Fruit fly (Drosophila melanogaster) whole organism, embryonic: ENCODE measurements around the gene Phae1.

Experiments used
- Atf3 ChIP-seq: fragments of 200-800 bp; sonication (Bioruptor generic); optimal IDR thresholded peaks from 3 replicates; lab custom pipeline; 2016; ENCODE audit warnings: missing biosample characterization, missing genetic modification characterization
- B-H2 ChIP-seq: fragments of 200-800 bp; sonication (Bioruptor generic); optimal IDR thresholded peaks from 2 replicates; lab custom pipeline; 2018; ENCODE audit warnings: missing biosample characterization, mild to moderate bottlenecking, missing genetic modification characterization
- Bgb ChIP-seq: fragments of 200-800 bp; sonication (Bioruptor generic); IDR thresholded peaks from 2 replicates; pipeline ENCODE4 v1.3.6; 2022; ENCODE audit warnings: missing biosample characterization, missing genetic modification characterization; ENCODE audit not compliant: partially characterized antibody
- CG10147 ChIP-seq: fragments of 200-800 bp; sonication (Bioruptor generic); optimal IDR thresholded peaks from 2 replicates; lab custom pipeline; 2019; ENCODE audit warnings: missing biosample characterization, mild to moderate bottlenecking, missing genetic modification characterization, moderate library complexity
- CG1024 ChIP-seq: fragments of 200-800 bp; sonication (Bioruptor generic); IDR thresholded peaks from 2 replicates; pipeline ENCODE4 v1.3.6; 2022; ENCODE audit warnings: missing biosample characterization, missing genetic modification characterization
- CG10979 ChIP-seq: fragments of 200-800 bp; sonication (Bioruptor generic); optimal IDR thresholded peaks from 2 replicates; lab custom pipeline; 2018; ENCODE audit warnings: missing biosample characterization, mild to moderate bottlenecking, missing genetic modification characterization, moderate library complexity
- CG11456 ChIP-seq: fragments of 200-800 bp; sonication (Bioruptor generic); IDR thresholded peaks from 3 replicates; pipeline ENCODE4 v1.3.6; 2022; ENCODE audit warnings: missing biosample characterization, missing genetic modification characterization
- CG11695 ChIP-seq: fragments of 200-800 bp; sonication (Bioruptor generic); IDR thresholded peaks from 3 replicates; pipeline ENCODE4 v1.3.6; 2022; ENCODE audit warnings: missing biosample characterization, missing genetic modification characterization
- CG12236 ChIP-seq: fragments of 200-800 bp; sonication (Bioruptor generic); optimal IDR thresholded peaks from 2 replicates; lab custom pipeline; 2016; ENCODE audit warnings: missing biosample characterization, missing genetic modification characterization
- CG1233 ChIP-seq: fragments of 200-800 bp; sonication (Bioruptor generic); optimal IDR thresholded peaks from 4 replicates; lab custom pipeline; 2018; ENCODE audit warnings: missing biosample characterization, mild to moderate bottlenecking, missing genetic modification characterization
- CG12769 ChIP-seq: fragments of 200-800 bp; sonication (Bioruptor generic); optimal IDR thresholded peaks from 2 replicates; lab custom pipeline; 2019; ENCODE audit warnings: missing biosample characterization, mild to moderate bottlenecking, missing genetic modification characterization, moderate library complexity
- CG12942 ChIP-seq: fragments of 200-800 bp; sonication (Bioruptor generic); optimal IDR thresholded peaks from 3 replicates; lab custom pipeline; 2016; ENCODE audit warnings: missing biosample characterization, missing genetic modification characterization
- CG13296 ChIP-seq: fragments of 200-800 bp; sonication (Bioruptor generic); optimal IDR thresholded peaks from 3 replicates; lab custom pipeline; 2018; ENCODE audit warnings: missing biosample characterization, mild to moderate bottlenecking, missing genetic modification characterization
- CG13624 ChIP-seq: fragments of 200-800 bp; sonication (Bioruptor generic); optimal IDR thresholded peaks from 2 replicates; lab custom pipeline; 2016; ENCODE audit warnings: missing biosample characterization, missing genetic modification characterization
- CG1647 ChIP-seq: fragments of 200-800 bp; sonication (Bioruptor generic); optimal IDR thresholded peaks from 3 replicates; lab custom pipeline; 2016; ENCODE audit warnings: missing biosample characterization, missing genetic modification characterization
- CG16863 ChIP-seq: fragments of 200-800 bp; sonication (Bioruptor generic); optimal IDR thresholded peaks from 3 replicates; lab custom pipeline; 2016; ENCODE audit warnings: missing biosample characterization, missing genetic modification characterization
- CG2712 ChIP-seq: fragments of 200-800 bp; optimal IDR thresholded peaks from 3 replicates; lab custom pipeline; 2019; ENCODE audit warnings: missing biosample characterization, mild to moderate bottlenecking, missing genetic modification characterization, moderate library complexity
- CG34376 ChIP-seq: fragments of 200-800 bp; sonication (Bioruptor generic); optimal IDR thresholded peaks from 2 replicates; lab custom pipeline; 2018; ENCODE audit warnings: missing biosample characterization, mild to moderate bottlenecking, missing genetic modification characterization
- CG42726 ChIP-seq: fragments of 200-800 bp; sonication (Bioruptor generic); IDR thresholded peaks from 2 replicates; pipeline ENCODE4 v1.3.6; 2022; ENCODE audit warnings: missing biosample characterization, missing genetic modification characterization; ENCODE audit not compliant: partially characterized antibody
- CG6683 ChIP-seq: fragments of 200-800 bp; sonication (Bioruptor generic); optimal IDR thresholded peaks from 2 replicates; lab custom pipeline; 2017; ENCODE audit warnings: missing biosample characterization, mild to moderate bottlenecking, missing genetic modification characterization, missing genetic modification reagents
- CG8388 ChIP-seq: fragments of 200-800 bp; sonication (Bioruptor generic); optimal IDR thresholded peaks from 2 replicates; lab custom pipeline; 2019; ENCODE audit warnings: missing biosample characterization, mild to moderate bottlenecking, missing genetic modification characterization, moderate library complexity
- CG9817 ChIP-seq: fragments of 200-800 bp; sonication (Bioruptor generic); optimal IDR thresholded peaks from 2 replicates; lab custom pipeline; 2018; ENCODE audit warnings: missing biosample characterization, mild to moderate bottlenecking, missing genetic modification characterization, moderate library complexity
- CG9932 ChIP-seq: fragments of 200-800 bp; sonication (Bioruptor generic); IDR thresholded peaks from 2 replicates; pipeline ENCODE4 v1.3.6; 2022; ENCODE audit warnings: missing biosample characterization, missing genetic modification characterization
- E2f1 ChIP-seq: fragments of 200-800 bp; sonication (Bioruptor generic); IDR thresholded peaks from 2 replicates; pipeline ENCODE4 v1.3.6; 2022; ENCODE audit warnings: missing biosample characterization, missing genetic modification characterization
- E2f2 ChIP-seq: fragments of 200-800 bp; sonication (Bioruptor generic); IDR thresholded peaks from 2 replicates; pipeline ENCODE4 v1.3.6; 2022; ENCODE audit warnings: missing biosample characterization, missing genetic modification characterization
- Ets65A ChIP-seq: fragments of 200-800 bp; sonication (Bioruptor generic); peaks from one replicate; lab custom pipeline; 2016; ENCODE audit warnings: missing biosample characterization, missing genetic modification characterization
- HLHmδ ChIP-seq: fragments of 200-800 bp; sonication (Bioruptor generic); optimal IDR thresholded peaks from 2 replicates; lab custom pipeline; 2018; ENCODE audit warnings: missing biosample characterization, mild to moderate bottlenecking, missing genetic modification characterization, moderate library complexity
- Hr78 ChIP-seq, 2 experiments: fragments of 200-800 bp in 1 of 2; fragments of >200 bp in 1 of 2; sonication (Bioruptor generic) in 1 of 2; optimal IDR thresholded peaks; 2 replicates each; lab custom pipeline; 2017 to 2019; ENCODE audit warnings: missing biosample characterization in 2 of 2, missing genetic modification characterization in 2 of 2, mild to moderate bottlenecking in 1 of 2, moderate library complexity in 1 of 2
- Nf-YC ChIP-seq: fragments of 200-800 bp; optimal IDR thresholded peaks from 3 replicates; lab custom pipeline; 2019; ENCODE audit warnings: missing biosample characterization, mild to moderate bottlenecking, missing genetic modification characterization, moderate library complexity
- Ravus ChIP-seq: fragments of 200-800 bp; sonication (Bioruptor generic); IDR thresholded peaks from 2 replicates; pipeline ENCODE4 v1.3.6; 2022; ENCODE audit warnings: missing biosample characterization, missing genetic modification characterization
- Usf ChIP-seq: fragments of 200-800 bp; sonication (Bioruptor generic); optimal IDR thresholded peaks from 2 replicates; lab custom pipeline; 2017; ENCODE audit warnings: missing genotype, missing biosample characterization, missing genetic modification characterization
- al ChIP-seq: fragments of 200-800 bp; sonication (Bioruptor generic); IDR thresholded peaks from 2 replicates; pipeline ENCODE4 v1.3.6; 2022; ENCODE audit warnings: missing biosample characterization, missing genetic modification characterization
- cad ChIP-seq: fragments of >200 bp; optimal IDR thresholded peaks from 2 replicates; lab custom pipeline; 2017; ENCODE audit warnings: missing biosample characterization, missing genetic modification characterization
- caup ChIP-seq: fragments of 200-800 bp; sonication (Bioruptor generic); optimal IDR thresholded peaks from 3 replicates; lab custom pipeline; 2017; ENCODE audit warnings: missing biosample characterization, mild to moderate bottlenecking, missing genetic modification characterization, moderate library complexity; ENCODE audit not compliant: severe bottlenecking
- chif ChIP-seq, 2 experiments: fragments of 200-800 bp; sonication (Bioruptor generic); optimal IDR thresholded peaks; 3 replicates each; lab custom pipeline; 2016; ENCODE audit warnings: missing biosample characterization in 2 of 2, missing genetic modification characterization in 2 of 2
- danr ChIP-seq: fragments of 200-800 bp; sonication (Bioruptor generic); IDR thresholded peaks from 2 replicates; pipeline ENCODE4 v1.3.6; 2022; ENCODE audit warnings: missing biosample characterization, missing genetic modification characterization
- disco-r ChIP-seq: fragments of 200-800 bp; sonication (Bioruptor generic); optimal IDR thresholded peaks from 2 replicates; lab custom pipeline; 2016; ENCODE audit warnings: missing biosample characterization, missing genetic modification characterization
- fd3F ChIP-seq: fragments of 200-800 bp; sonication (Bioruptor generic); optimal IDR thresholded peaks from 2 replicates; lab custom pipeline; 2018; ENCODE audit warnings: missing biosample characterization, mild to moderate bottlenecking, missing genetic modification characterization, moderate library complexity
- gro ChIP-seq: fragments of 200-800 bp; sonication (Bioruptor generic); optimal IDR thresholded peaks from 2 replicates; lab custom pipeline; 2016; ENCODE audit warnings: missing biosample characterization, missing genetic modification characterization
- klu ChIP-seq: fragments of 200-800 bp; sonication (Bioruptor generic); IDR thresholded peaks from 2 replicates; pipeline ENCODE4 v1.3.6; 2022; ENCODE audit warnings: missing biosample characterization, missing genetic modification characterization
- pita ChIP-seq: fragments of 200-800 bp; sonication (Bioruptor generic); optimal IDR thresholded peaks from 2 replicates; lab custom pipeline; 2017; ENCODE audit warnings: missing biosample characterization, mild to moderate bottlenecking, missing genetic modification characterization
- prd ChIP-seq, 3 experiments: fragments of >200 bp in 2 of 3; fragments of 200-800 bp in 1 of 3; sonication (Bioruptor generic) in 1 of 3; optimal IDR thresholded peaks in 2 of 3; IDR thresholded peaks in 1 of 3; 2 replicates in 2 of 3; 3 replicates in 1 of 3; pipeline versions ENCODE4 v1.3.6 to Lab custom; 2017 to 2022; ENCODE audit warnings: missing biosample characterization in 1 of 3, missing genetic modification characterization in 1 of 3
- sc ChIP-seq, 3 experiments: fragments of >200 bp in 2 of 3; fragments of 200-800 bp in 1 of 3; sonication (Bioruptor generic) in 1 of 3; optimal IDR thresholded peaks; 2 replicates in 2 of 3; 3 replicates in 1 of 3; lab custom pipeline; 2017; ENCODE audit warnings: mild to moderate bottlenecking in 1 of 3, missing biosample characterization in 1 of 3, missing genetic modification characterization in 1 of 3, missing genetic modification reagents in 1 of 3
- sd ChIP-seq: fragments of 200-800 bp; sonication (Bioruptor generic); optimal IDR thresholded peaks from 3 replicates; lab custom pipeline; 2018; ENCODE audit warnings: missing biosample characterization, mild to moderate bottlenecking, missing genetic modification characterization, moderate library complexity
- shn ChIP-seq: fragments of 200-800 bp; sonication (Bioruptor generic); optimal IDR thresholded peaks from 3 replicates; lab custom pipeline; 2016; ENCODE audit warnings: missing biosample characterization, missing genetic modification characterization
- slbo ChIP-seq: fragments of 200-800 bp; sonication (Bioruptor generic); IDR thresholded peaks from 2 replicates; pipeline ENCODE4 v1.3.6; 2022; ENCODE audit warnings: missing biosample characterization, missing genetic modification characterization
- sr ChIP-seq: fragments of 200-800 bp; sonication (Bioruptor generic); IDR thresholded peaks from 3 replicates; pipeline ENCODE4 v1.3.6; 2022; ENCODE audit warnings: missing biosample characterization, missing genetic modification characterization
- usp ChIP-seq: fragments of >200 bp; optimal IDR thresholded peaks from 2 replicates; lab custom pipeline; 2017; ENCODE audit warnings: missing biosample characterization, missing genetic modification characterization
- wor ChIP-seq: fragments of 200-800 bp; sonication (Bioruptor generic); IDR thresholded peaks from 2 replicates; pipeline ENCODE4 v1.3.6; 2022; ENCODE audit warnings: missing biosample characterization, missing genetic modification characterization
- zen2 ChIP-seq: fragments of 200-800 bp; sonication (Bioruptor generic); IDR thresholded peaks from 3 replicates; pipeline ENCODE4 v1.3.6; 2022; ENCODE audit warnings: missing biosample characterization, missing genetic modification characterization; ENCODE audit not compliant: partially characterized antibody

Phae1 gene

dm6 chr2L:12063035-12063434, 46.2 kb upstream of the Phae1 start, which contains the start of gene Rab3-GAP (continued):
- TF ChIP-seq CG10147 (GFP tag; lab: Kevin White, UChicago), result peak; percentile 7
- TF ChIP-seq sc (optimal IDR thresholded peaks at IDR 0.05; lab: Kevin White, UChicago), result no peak
- no peak for TF ChIP-seq sc (GFP tag; optimal IDR thresholded peaks at IDR 0.05; lab: Kevin White, UChicago)
- TF ChIP-seq CG13296 (GFP tag; lab: Kevin White, UChicago), result no peak
- peak; percentile 15 for TF ChIP-seq CG8388 (GFP tag; lab: Kevin White, UChicago)
- TF ChIP-seq cad, result no peak
- no peak for TF ChIP-seq Ravus (GFP tag; lab: Robert Waterston, UW)
- TF ChIP-seq sr, result no peak
- TF ChIP-seq caup (GFP tag; lab: Kevin White, UChicago), result no peak
- TF ChIP-seq al (GFP tag; lab: Robert Waterston, UW), result no peak
- no peak for TF ChIP-seq CG42726 (GFP tag; lab: Robert Waterston, UW)
- TF ChIP-seq Ets65A (GFP tag; lab: Kevin White, UChicago), result no peak
- peak; percentile 64 for TF ChIP-seq CG2712 (tag; lab: Kevin White, UChicago)
- no peak for TF ChIP-seq Hr78 (GFP tag; optimal IDR thresholded peaks at IDR 0.05; lab: Kevin White, UChicago)
- peak; percentile 1 for TF ChIP-seq CG13624 (GFP tag; lab: Kevin White, UChicago)
- no peak for TF ChIP-seq CG34376 (GFP tag; lab: Kevin White, UChicago)
- no peak for TF ChIP-seq Nf-YC
- TF ChIP-seq Bgb (GFP tag; lab: Robert Waterston, UW), result peak; percentile 52; the same call in 1 of the 2 replicates
- TF ChIP-seq CG16863 (GFP tag; lab: Kevin White, UChicago), result no peak
- TF ChIP-seq CG12236 (GFP tag; lab: Kevin White, UChicago), result no peak
- no peak for TF ChIP-seq B-H2
- TF ChIP-seq HLHmδ (GFP tag; lab: Kevin White, UChicago), result no peak
- TF ChIP-seq CG6683 (GFP tag; lab: Kevin White, UChicago), result no peak
- TF ChIP-seq chif (GFP tag; optimal IDR thresholded peaks at IDR 0.05; lab: Kevin White, UChicago), result peak in 1 of 2 experiments; percentile 16
- no peak for TF ChIP-seq CG12769 (tag; lab: Kevin White, UChicago)
- TF ChIP-seq CG11456 (GFP tag; lab: Robert Waterston, UW), result no peak
- TF ChIP-seq CG1024 (GFP tag; lab: Robert Waterston, UW), result no peak
- no peak for TF ChIP-seq wor (GFP tag; lab: Robert Waterston, UW)
- no peak for TF ChIP-seq danr (GFP tag; lab: Robert Waterston, UW)
- no peak for TF ChIP-seq CG1647 (GFP tag; lab: Kevin White, UChicago)
- no peak for TF ChIP-seq pita (GFP tag; lab: Kevin White, UChicago)
- peak; percentile 23 for TF ChIP-seq CG10979
- peak; percentile 66 for TF ChIP-seq slbo (GFP tag; lab: Robert Waterston, UW)
- no peak for TF ChIP-seq prd (optimal IDR thresholded peaks at IDR 0.05; lab: Kevin White, UChicago)
- TF ChIP-seq prd (GFP tag; IDR thresholded peaks at IDR 0.05; lab: Robert Waterston, UW), result peak; percentile 69
- no peak for TF ChIP-seq CG9817
- TF ChIP-seq gro, result no peak
- no peak for TF ChIP-seq klu (GFP tag; lab: Robert Waterston, UW)
- TF ChIP-seq E2f2 (GFP tag; lab: Robert Waterston, UW), result peak; percentile 23; the same call in 1 of the 2 replicates
- TF ChIP-seq sd (tag; lab: Kevin White, UChicago), result no peak
- no peak for TF ChIP-seq shn (GFP tag; lab: Kevin White, UChicago)
- TF ChIP-seq CG9932 (GFP tag; lab: Robert Waterston, UW), result 0 out of 2 replicates have a peak, but pooled peaks have one; percentile 10
- no peak for TF ChIP-seq fd3F (GFP tag; lab: Kevin White, UChicago)
- TF ChIP-seq Atf3 (GFP tag; lab: Kevin White, UChicago), result no peak
- TF ChIP-seq E2f1 (GFP tag; lab: Robert Waterston, UW), result no peak
- TF ChIP-seq usp (GFP tag; lab: Kevin White, UChicago), result no peak
- no peak for TF ChIP-seq Usf (GFP tag; lab: Kevin White, UChicago)
- no peak for TF ChIP-seq disco-r (GFP tag; lab: Kevin White, UChicago)
- TF ChIP-seq CG12942 (GFP tag; lab: Kevin White, UChicago), result peak; percentile 34
- peak; percentile 55; the same call in 2 of the 3 replicates for TF ChIP-seq zen2 (GFP tag; lab: Robert Waterston, UW)
- no peak for TF ChIP-seq CG1233 (GFP tag; lab: Kevin White, UChicago)
- peak; percentile 44; the same call in 1 of the 3 replicates for TF ChIP-seq CG11695 (GFP tag; lab: Robert Waterston, UW)
